Fruit fly (Drosophila melanogaster) whole organism: ENCODE data around the gene fon.

Source experiments
- CG8478 ChIP-seq: fragments of >200 bp; optimal IDR thresholded peaks from 2 replicates; lab custom pipeline; 2018; ENCODE audit warnings: inconsistent platforms
- Dll ChIP-seq: fragments of >200 bp; optimal IDR thresholded peaks from 2 replicates; lab custom pipeline; 2017
- EcR ChIP-seq, 2 experiments: fragments of >200 bp; optimal IDR thresholded peaks; 2 replicates each; lab custom pipeline; 2017; ENCODE audit warnings: missing biosample characterization in 2 of 2, missing genetic modification characterization in 2 of 2, missing genetic modification reagents in 2 of 2
- pan ChIP-seq: fragments of >200 bp; optimal IDR thresholded peaks from 2 replicates; lab custom pipeline; 2017
- psq ChIP-seq: fragments of >200 bp; optimal IDR thresholded peaks from 2 replicates; lab custom pipeline; 2017
- usp ChIP-seq: fragments of >200 bp; optimal IDR thresholded peaks from 2 replicates; lab custom pipeline; 2017; ENCODE audit warnings: missing biosample characterization, missing genetic modification characterization, mixed read lengths

The fon gene

DNA sequence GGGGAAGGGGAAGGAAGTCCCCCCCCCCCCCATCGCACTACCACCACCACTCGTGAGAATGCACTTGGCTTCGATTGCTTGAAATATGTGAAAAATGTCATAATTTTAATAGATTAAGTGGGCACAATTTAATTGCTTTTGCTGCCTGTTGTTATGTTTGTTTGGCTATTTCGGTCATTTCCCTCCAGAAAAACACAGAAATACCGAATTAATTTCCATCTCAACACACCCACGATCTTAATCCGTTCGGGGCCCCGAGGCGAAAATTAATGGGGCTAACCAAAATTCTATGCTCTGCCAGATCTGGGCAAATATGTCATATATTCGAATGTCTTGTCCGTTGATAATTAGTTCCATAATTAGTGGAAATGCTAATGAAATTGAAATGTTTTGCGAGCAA is 36.6 kb upstream of the fon start:
- TF ChIP-seq psq (lab: Kevin White, UChicago) (no peak), pan (no peak), usp (GFP tag; lab: Kevin White, UChicago) (no peak), CG8478 (no peak), Dll (lab: Kevin White, UChicago) (no peak), EcR (GFP tag; optimal IDR thresholded peaks at IDR 0.05; lab: Kevin White, UChicago) (no peak)

DNA sequence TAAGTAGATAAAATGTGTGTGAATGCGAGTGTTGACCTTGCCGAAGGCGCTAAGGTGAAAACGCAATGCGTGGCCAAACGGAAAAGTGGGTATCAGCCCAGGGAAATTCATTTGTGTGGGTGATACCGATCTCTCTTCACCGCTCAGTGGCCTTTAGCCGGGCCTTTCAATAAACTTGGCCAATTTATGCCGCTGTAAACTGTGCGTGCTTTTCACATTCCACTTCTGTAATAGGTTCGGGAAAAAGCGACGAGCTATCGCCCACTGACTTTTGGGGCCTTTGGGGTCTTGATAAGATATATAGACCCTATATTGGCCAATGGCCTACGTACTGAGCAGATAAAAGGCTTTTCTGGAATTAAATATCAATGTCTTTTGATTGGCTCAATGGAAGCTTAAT is 35.6 kb upstream of the fon start:
- no peak for TF ChIP-seq usp (GFP tag; lab: Kevin White, UChicago)
- no peak for TF ChIP-seq EcR (GFP tag; optimal IDR thresholded peaks at IDR 0.05; lab: Kevin White, UChicago)

DNA sequence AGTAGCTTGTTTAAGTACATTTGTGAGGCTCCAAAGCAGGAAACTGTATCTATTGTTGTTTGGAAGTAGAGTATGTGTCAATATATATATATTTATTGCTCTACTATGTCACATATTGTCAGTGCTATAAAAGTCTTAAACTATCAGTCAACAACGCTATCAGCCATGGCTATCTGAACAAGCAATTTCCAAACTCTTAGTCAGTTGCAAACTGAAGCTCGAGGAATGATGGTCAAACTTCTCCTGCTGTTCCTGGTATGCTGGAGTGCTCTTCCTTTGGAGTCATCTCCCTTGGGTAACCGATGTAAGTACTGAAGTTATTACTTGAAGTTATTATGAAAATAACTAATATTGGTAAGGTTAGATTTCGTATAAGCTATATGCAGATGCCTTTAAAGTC is 32.9 kb upstream of the fon start, which contains the start of gene lectin-37Db:
Gene lectin-37Db, plus strand, starts transcription at position 204 of the 400 bp plus-strand sequence.
- TF ChIP-seq EcR (GFP tag; optimal IDR thresholded peaks at IDR 0.05; lab: Kevin White, UChicago) (no peak), psq (lab: Kevin White, UChicago) (no peak), pan (no peak), CG8478 (no peak), Dll (lab: Kevin White, UChicago) (no peak), usp (GFP tag; lab: Kevin White, UChicago) (no peak)

DNA sequence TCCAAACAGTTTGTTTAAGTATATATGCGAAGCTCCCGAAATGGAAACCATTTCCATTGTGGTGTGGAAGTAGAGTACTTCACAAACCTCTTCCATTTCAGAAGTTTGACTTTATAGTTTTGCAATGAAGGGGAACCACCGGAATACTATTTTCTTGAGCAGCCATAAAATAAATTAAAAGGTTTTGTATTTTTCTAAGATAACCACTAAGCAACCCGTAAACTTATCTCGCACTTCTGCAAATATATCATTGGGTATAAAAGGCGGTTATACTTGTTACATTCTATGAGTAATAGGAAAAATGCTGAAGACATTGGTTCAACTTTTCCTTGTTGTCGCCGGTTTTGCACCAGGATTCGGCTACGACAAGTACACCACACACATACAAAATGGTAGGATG is 32.0 kb upstream of the fon start, which contains the start of gene lectin-37Da:
Gene lectin-37Da, plus strand, starts transcription at position 301 of the 400 bp plus-strand sequence.
- TF ChIP-seq EcR (GFP tag; optimal IDR thresholded peaks at IDR 0.05; lab: Kevin White, UChicago) (no peak), pan (no peak), CG8478 (no peak), usp (GFP tag; lab: Kevin White, UChicago) (no peak), Dll (lab: Kevin White, UChicago) (no peak), psq (lab: Kevin White, UChicago) (no peak)

DNA sequence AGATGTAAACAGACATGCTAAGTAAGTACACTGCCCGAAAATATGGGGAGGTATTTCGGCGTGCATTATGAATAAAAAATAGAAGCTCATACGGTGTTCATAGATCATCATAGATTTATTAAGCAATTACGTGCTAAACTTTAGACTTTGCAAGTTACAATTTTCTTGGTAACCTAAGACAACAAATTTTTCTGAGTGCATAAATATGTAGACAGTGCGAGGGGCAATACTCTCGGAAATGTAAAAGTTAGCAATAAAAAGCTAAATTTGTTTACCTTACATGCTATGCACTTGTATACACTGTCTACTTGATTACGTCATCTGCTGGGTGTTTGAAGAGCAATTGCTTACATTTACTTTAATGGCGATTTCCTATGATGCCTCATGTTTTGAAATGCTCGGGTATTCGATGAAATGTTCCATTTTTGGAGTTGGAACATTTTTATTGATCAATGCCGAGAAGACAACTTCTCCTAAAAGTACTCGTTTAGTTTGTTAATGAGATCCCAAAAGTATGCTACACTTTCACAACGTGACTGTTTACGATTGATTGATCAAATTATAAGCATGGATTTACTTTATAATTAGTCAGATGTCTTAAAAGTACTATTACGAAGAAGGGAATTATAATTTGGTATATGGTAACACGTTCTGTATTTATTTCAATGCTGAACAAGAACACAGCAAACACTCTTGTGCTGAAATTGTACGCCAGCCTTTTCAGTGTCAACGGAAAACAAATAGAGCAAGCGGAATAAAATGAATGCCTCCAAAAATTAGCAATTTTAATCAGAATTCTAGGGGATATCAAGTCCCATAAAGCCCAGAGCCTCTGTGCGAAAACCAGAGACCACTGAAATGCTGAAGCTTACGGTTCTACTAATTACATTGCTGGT is 30.8 kb upstream of the fon start, which contains the start of gene Lectin-galC1:
Gene Lectin-galC1, plus strand, starts transcription at position 846 of the 896 bp plus-strand sequence.
- no peak for TF ChIP-seq pan
- no peak for TF ChIP-seq psq (lab: Kevin White, UChicago)
- no peak for TF ChIP-seq CG8478
- no peak for TF ChIP-seq Dll (lab: Kevin White, UChicago)
- no peak for TF ChIP-seq EcR (GFP tag; optimal IDR thresholded peaks at IDR 0.05; lab: Kevin White, UChicago)
- no peak for TF ChIP-seq usp (GFP tag; lab: Kevin White, UChicago)

DNA sequence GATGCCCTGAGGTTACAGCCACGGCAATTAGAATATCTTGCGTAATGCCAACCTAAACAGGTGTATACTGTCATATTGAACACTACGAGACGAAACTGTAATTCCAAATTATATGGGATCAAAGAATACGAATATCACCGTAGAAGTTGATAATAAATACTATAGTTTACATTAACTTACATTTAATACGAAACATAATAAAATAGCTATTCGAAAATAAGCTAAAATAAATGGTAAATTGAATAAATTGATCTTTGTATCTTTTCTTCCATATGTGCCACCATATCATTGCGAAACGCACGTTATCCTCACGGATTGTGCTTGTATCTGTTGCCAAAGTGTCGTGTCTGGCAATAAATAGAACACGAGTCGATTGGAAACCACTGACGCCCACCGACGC is 29.9 kb upstream of the fon start:
- TF ChIP-seq Dll (lab: Kevin White, UChicago): no peak
- no peak for TF ChIP-seq CG8478
- no peak for TF ChIP-seq EcR (GFP tag; optimal IDR thresholded peaks at IDR 0.05; lab: Kevin White, UChicago)
- TF ChIP-seq usp (GFP tag; lab: Kevin White, UChicago): no peak
- TF ChIP-seq psq (lab: Kevin White, UChicago): no peak
- no peak for TF ChIP-seq pan

DNA sequence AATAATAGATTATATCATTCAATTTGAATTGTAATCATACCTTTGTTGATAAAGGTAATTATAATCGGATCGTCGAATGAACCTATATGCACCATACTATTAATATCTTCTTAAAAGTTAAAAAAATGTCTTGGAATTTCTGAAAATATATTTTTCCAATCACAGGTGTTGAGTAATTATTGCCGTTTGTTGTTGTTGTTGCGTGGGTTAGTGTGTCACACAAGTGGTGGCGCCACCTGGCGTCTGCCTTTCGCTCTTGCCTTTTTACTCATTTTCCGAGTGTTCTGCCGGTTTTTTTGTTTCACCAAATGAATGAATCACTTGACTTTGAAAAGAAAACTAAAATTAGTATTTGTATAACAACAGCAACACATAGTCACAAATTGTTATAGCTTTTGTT is 29.1 kb upstream of the fon start:
- TF ChIP-seq CG8478 (no peak), usp (GFP tag; lab: Kevin White, UChicago) (no peak), pan (no peak), psq (lab: Kevin White, UChicago) (no peak), Dll (lab: Kevin White, UChicago) (no peak), EcR (GFP tag; optimal IDR thresholded peaks at IDR 0.05; lab: Kevin White, UChicago) (no peak)

DNA sequence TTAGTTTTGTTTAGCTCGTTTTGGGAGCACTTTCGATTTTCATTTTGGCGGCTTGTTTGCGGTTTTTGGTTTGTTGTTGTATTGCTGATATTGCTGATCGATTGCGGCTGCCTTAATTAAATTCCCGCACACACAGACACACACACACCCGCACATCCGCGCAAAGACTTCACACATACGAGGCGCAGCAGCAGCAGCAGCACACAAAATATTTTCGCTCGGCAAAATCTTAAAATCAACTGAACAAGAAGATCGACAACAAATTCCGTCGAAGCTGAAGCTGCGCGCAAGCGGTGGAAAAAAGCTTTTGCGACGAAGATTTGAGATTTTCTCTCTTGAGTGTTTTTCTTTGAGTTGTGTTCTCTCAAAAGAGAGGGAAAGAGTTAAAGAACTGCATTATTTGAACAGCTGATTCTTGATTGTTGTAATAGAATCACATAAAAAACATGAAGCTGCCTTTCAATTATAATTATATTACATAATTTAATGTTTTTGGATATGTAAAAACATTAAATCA is 28.3 kb upstream of the fon start:
- TF ChIP-seq Dll (lab: Kevin White, UChicago): no peak
- no peak for TF ChIP-seq usp (GFP tag; lab: Kevin White, UChicago)
- no peak for TF ChIP-seq pan
- TF ChIP-seq CG8478: no peak
- TF ChIP-seq psq (lab: Kevin White, UChicago): no peak
- no peak for TF ChIP-seq EcR (GFP tag; optimal IDR thresholded peaks at IDR 0.05; lab: Kevin White, UChicago)

DNA sequence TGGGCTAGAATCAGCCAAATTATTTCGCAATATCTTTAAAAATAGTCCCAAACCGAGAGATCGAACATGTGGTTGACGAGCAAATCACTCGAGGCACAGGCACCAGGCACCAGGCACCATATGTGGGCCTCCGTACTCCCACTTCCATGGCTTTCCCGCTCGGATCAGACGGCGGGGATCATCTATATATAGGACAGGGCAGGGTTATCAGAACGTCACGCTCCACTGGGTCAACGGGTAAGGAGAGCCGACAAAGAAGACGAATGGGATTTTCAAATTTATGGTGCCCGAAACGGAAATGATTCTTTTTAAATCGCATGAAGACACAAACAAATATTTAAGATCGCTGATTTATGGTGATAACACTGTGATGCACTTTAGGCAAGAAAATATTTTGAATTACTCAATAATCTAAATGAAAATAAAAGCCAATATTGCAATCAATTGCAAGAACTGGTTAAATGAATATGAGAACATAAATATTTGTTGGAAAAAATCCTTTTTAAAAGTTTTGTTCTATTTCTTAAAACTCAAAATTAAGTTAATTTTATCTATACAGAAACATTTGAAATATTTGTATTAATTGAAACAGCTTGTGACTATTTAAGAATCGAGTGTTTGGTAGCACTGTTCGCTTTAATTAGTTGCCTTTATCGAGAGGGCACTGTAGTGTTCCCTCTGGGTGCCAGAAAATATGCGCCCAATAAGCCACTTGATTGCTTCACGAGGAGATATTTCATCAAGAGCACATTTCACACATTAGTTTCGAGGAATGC is 27.3 kb upstream of the fon start:
- TF ChIP-seq Dll (lab: Kevin White, UChicago) (no peak), usp (GFP tag; lab: Kevin White, UChicago) (no peak), pan (no peak), CG8478 (no peak), EcR (GFP tag; optimal IDR thresholded peaks at IDR 0.05; lab: Kevin White, UChicago) (no peak), psq (lab: Kevin White, UChicago) (no peak)

DNA sequence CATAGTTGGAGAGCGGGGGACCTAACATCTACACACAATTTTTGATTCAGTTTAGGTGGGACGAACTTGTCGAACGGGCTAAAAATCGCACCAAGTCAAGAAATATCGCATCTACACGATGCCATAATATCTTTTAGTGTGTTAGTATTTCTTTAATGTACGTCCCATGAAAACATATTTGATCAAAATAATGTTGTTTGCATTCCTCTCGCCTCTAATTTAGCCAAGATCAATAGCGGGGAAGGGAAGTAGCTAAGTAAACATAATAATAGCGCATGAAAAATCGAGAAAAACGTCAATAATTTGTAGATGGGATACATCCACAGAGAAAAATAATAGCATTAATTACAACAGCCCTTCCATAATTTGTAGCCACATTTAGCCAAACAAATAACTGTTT is 26.0 kb upstream of the fon start:
- TF ChIP-seq usp (GFP tag; lab: Kevin White, UChicago) (no peak), pan (no peak), EcR (GFP tag; optimal IDR thresholded peaks at IDR 0.05; lab: Kevin White, UChicago) (no peak)

DNA sequence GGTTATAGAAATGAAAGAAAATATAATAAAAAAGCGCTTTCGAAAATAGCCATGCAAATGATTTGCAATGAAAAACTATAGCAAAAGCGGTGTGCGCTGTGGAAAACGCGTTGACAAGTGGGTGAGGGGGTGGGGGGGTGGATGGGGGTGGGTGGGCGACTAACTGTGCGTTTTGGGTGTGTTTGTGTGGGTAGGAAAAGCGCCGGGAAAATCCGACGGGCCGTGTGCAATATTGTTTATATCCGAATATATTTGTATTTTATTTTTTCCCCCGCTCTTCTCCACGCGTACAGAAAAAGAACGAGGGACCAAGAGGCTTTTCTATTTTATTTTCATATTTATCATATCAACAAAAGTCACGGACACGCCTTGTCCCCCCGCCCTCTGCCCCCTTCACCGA is 20.4 kb upstream of the fon start:
- TF ChIP-seq pan: no peak
- TF ChIP-seq Dll (lab: Kevin White, UChicago): no peak
- TF ChIP-seq CG8478: no peak
- TF ChIP-seq psq (lab: Kevin White, UChicago): no peak
- TF ChIP-seq usp (GFP tag; lab: Kevin White, UChicago): no peak
- TF ChIP-seq EcR (GFP tag; optimal IDR thresholded peaks at IDR 0.05; lab: Kevin White, UChicago): no peak
